Worm (Caenorhabditis elegans): ENCODE data around the gene AH6.3.

AH6.3 gene

ce11 chrII:9485081-9485730 lies 33.6 kb upstream of the AH6.3 start:
- no peak for TF ChIP-seq ceh-28 (tag; optimal IDR thresholded peaks at IDR 0.05)
- no peak for TF ChIP-seq daf-19 (GFP tag; conservative IDR thresholded peaks at IDR 0.05)
- no peak for TF ChIP-seq zip-2 (tag; optimal IDR thresholded peaks at IDR 0.05)
- TF ChIP-seq mxl-3 (GFP tag; optimal IDR thresholded peaks at IDR 0.05), result peak; percentile 88
- no peak for TF ChIP-seq lin-39 (tag; optimal IDR thresholded peaks at IDR 0.05)
- TF ChIP-seq nhr-11 (tag; optimal IDR thresholded peaks at IDR 0.05), result no peak
- TF ChIP-seq hlh-11 (tag; optimal IDR thresholded peaks at IDR 0.05), result peak; percentile 19
- peak in 1 of 2 experiments; percentile 9 for TF ChIP-seq unc-62 (GFP tag; optimal IDR thresholded peaks at IDR 0.05 in 1 of 2)
- TF ChIP-seq unc-62 (tag; optimal IDR thresholded peaks at IDR 0.05), result no peak
- no peak for TF ChIP-seq aly-2 (tag; optimal IDR thresholded peaks at IDR 0.05)
- no peak for TF ChIP-seq nhr-42 (GFP tag; IDR thresholded peaks at IDR 0.05)
- no peak for TF ChIP-seq ZK337.2 (GFP tag; IDR thresholded peaks at IDR 0.05)
- TF ChIP-seq ceh-62 (tag; optimal IDR thresholded peaks at IDR 0.05), result no peak
- TF ChIP-seq Y75B8A.6 (GFP tag; IDR thresholded peaks at IDR 0.05), result no peak
- TF ChIP-seq pha-4 (GFP tag; IDR thresholded peaks at IDR 0.05), result no peak
- TF ChIP-seq pha-4 (tag; optimal IDR thresholded peaks at IDR 0.05), result peak; percentile 38
- no peak for TF ChIP-seq duxl-1 (tag; optimal IDR thresholded peaks at IDR 0.05; ENCODE audit: poor library complexity)
- TF ChIP-seq nhr-48 (tag; optimal IDR thresholded peaks at IDR 0.05), result no peak
- no peak for TF ChIP-seq nhr-237 (tag; optimal IDR thresholded peaks at IDR 0.05)
- TF ChIP-seq mep-1 (tag; optimal IDR thresholded peaks at IDR 0.05), result no peak
- TF ChIP-seq mdl-1 (tag; optimal IDR thresholded peaks at IDR 0.05), result peak in 1 of 2 experiments; percentile 37
- no peak for TF ChIP-seq nhr-111 (GFP tag; optimal IDR thresholded peaks at IDR 0.05)
- no peak for TF ChIP-seq tra-1 (GFP tag; IDR thresholded peaks at IDR 0.05)
- no peak for TF ChIP-seq attf-4 (tag; optimal IDR thresholded peaks at IDR 0.05)
- TF ChIP-seq hif-1 (tag; optimal IDR thresholded peaks at IDR 0.05), result no peak
- TF ChIP-seq nhr-28 (tag; optimal IDR thresholded peaks at IDR 0.05), result peak; percentile 75
- no peak for TF ChIP-seq madf-9 (GFP tag; conservative IDR thresholded peaks at IDR 0.05)
- no peak for TF ChIP-seq F49E8.2 (tag; optimal IDR thresholded peaks at IDR 0.05; ENCODE audit: borderline replicate concordance)
- no peak for TF ChIP-seq daf-8 (GFP tag; IDR thresholded peaks at IDR 0.05)
- TF ChIP-seq nhr-102 (tag; optimal IDR thresholded peaks at IDR 0.05), result no peak
- no peak for TF ChIP-seq lim-7 (GFP tag; IDR thresholded peaks at IDR 0.05)
- TF ChIP-seq tag-97 (GFP tag; IDR thresholded peaks at IDR 0.05), result no peak
- TF ChIP-seq nhr-6 (tag; optimal IDR thresholded peaks at IDR 0.05), result no peak
- TF ChIP-seq Y5F2A.4 (GFP tag; optimal IDR thresholded peaks at IDR 0.05), result no peak
- peak; percentile 90 for TF ChIP-seq aha-1 (tag)
- no peak for TF ChIP-seq gei-8 (GFP tag; optimal IDR thresholded peaks at IDR 0.05)

ce11 chrII:9487337-9487950 lies 31.4 kb upstream of the AH6.3 start, which contains the start of gene T19H5.4:
Gene T19H5.4 (minus strand): TSS chrII:9487387.
- no peak for TF ChIP-seq sdz-12 (GFP tag; optimal IDR thresholded peaks at IDR 0.05)
- peak; percentile 42 for TF ChIP-seq gei-8 (GFP tag; optimal IDR thresholded peaks at IDR 0.05)
- TF ChIP-seq ceh-32 (tag; optimal IDR thresholded peaks at IDR 0.05; ENCODE audit: poor library complexity), result no peak
- no peak for TF ChIP-seq daf-8 (GFP tag; IDR thresholded peaks at IDR 0.05)
- TF ChIP-seq zag-1 (tag; optimal IDR thresholded peaks at IDR 0.05), result no peak
- peak; percentile 67 for TF ChIP-seq mep-1 (tag; optimal IDR thresholded peaks at IDR 0.05)
- TF ChIP-seq tra-1 (GFP tag; IDR thresholded peaks at IDR 0.05), result peak; percentile 46; the same call in 1 of the 2 replicates
- TF ChIP-seq lin-39 (tag; optimal IDR thresholded peaks at IDR 0.05), result no peak
- TF ChIP-seq Y105C5A.15 (GFP tag; IDR thresholded peaks at IDR 0.05), result no peak
- no peak for TF ChIP-seq spr-3 (GFP tag; optimal IDR thresholded peaks at IDR 0.05)
- TF ChIP-seq lim-7 (GFP tag; IDR thresholded peaks at IDR 0.05), result peak; percentile 67; the same call in 1 of the 2 replicates
- no peak for TF ChIP-seq T20F7.1 (GFP tag; optimal IDR thresholded peaks at IDR 0.05)
- TF ChIP-seq ztf-11 (tag; optimal IDR thresholded peaks at IDR 0.05), result no peak
- no peak for TF ChIP-seq dmd-9 (GFP tag; IDR thresholded peaks at IDR 0.05)
- TF ChIP-seq saeg-2 (GFP tag; IDR thresholded peaks at IDR 0.05), result 0 out of 2 replicates have a peak, but pooled peaks have one; percentile 32
- TF ChIP-seq mxl-3 (GFP tag; optimal IDR thresholded peaks at IDR 0.05), result peak; percentile 96
- peak in 1 of 2 experiments; percentile 4 for TF ChIP-seq daf-16 (GFP tag; optimal IDR thresholded peaks at IDR 0.05)
- peak; percentile 66 for TF ChIP-seq daf-16 (tag; optimal IDR thresholded peaks at IDR 0.05)
- TF ChIP-seq lin-38 (GFP tag; IDR thresholded peaks at IDR 0.05), result no peak
- TF ChIP-seq pha-4 (GFP tag; IDR thresholded peaks at IDR 0.05), result 0 out of 2 replicates have a peak, but pooled peaks have one; percentile 50
- TF ChIP-seq pha-4 (tag; optimal IDR thresholded peaks at IDR 0.05), result no peak
- no peak for TF ChIP-seq ceh-62 (tag; optimal IDR thresholded peaks at IDR 0.05)
- peak; percentile 96 for TF ChIP-seq hlh-11 (tag; optimal IDR thresholded peaks at IDR 0.05)
- no peak for TF ChIP-seq nhr-25 (tag; optimal IDR thresholded peaks at IDR 0.05; ENCODE audit: borderline replicate concordance, insufficient read depth)

All from whole organism, L4 larva.